Worm (Caenorhabditis elegans) whole organism, late embryonic: ENCODE results near the gene ZK328.6.

ENCODE experiments used
- ceh-9 ChIP-seq: sonication (generic microtip); optimal IDR thresholded peaks from 2 replicates; lab custom pipeline; 2016; ENCODE audit warnings: mild to moderate bottlenecking, missing genetic modification characterization, inconsistent platforms, missing compliant biosample characterization
- hlh-6 ChIP-seq: sonication (generic microtip); optimal IDR thresholded peaks from 2 replicates; lab custom pipeline; 2016; ENCODE audit warnings: missing genotype, missing genetic modification characterization, missing compliant biosample characterization
- nhr-11 ChIP-seq: fragments of 150-350 bp; optimal IDR thresholded peaks from 2 replicates; lab custom pipeline; 2014; ENCODE audit warnings: missing biosample characterization, missing genetic modification characterization

ce11 chrIII:5980274-5980918 lies 50.0 kb downstream of the ZK328.6 start:
- TF ChIP-seq nhr-11 (tag; lab: Kevin White, UChicago) (no peak), hlh-6 (no peak), ceh-9 (tag; lab: Kevin White, UChicago) (no peak)
